Worm (Caenorhabditis elegans) whole organism, L4 larva: ENCODE data around the gene fipr-4.

Experiments used
- D1046.2 ChIP-seq: fragments of 200-800 bp; sonication (Bioruptor generic); IDR thresholded peaks from 2 replicates; pipeline ENCODE4 v1.3.6; 2022; ENCODE audit warnings: missing genetic modification characterization, missing compliant biosample characterization
- F26F4.8 ChIP-seq: fragments of 200-800 bp; sonication (Bioruptor generic); conservative IDR thresholded peaks from 2 replicates; pipeline ENCODE4 v1.3.6; 2022; ENCODE audit warnings: missing genetic modification characterization, missing compliant biosample characterization
- T20F7.1 ChIP-seq: fragments of 200-800 bp; sonication (Bioruptor generic); optimal IDR thresholded peaks from 2 replicates; lab custom pipeline; 2018; ENCODE audit warnings: mild to moderate bottlenecking, missing genetic modification characterization, missing compliant biosample characterization
- T26A8.4 ChIP-seq: fragments of 200-800 bp; sonication (Bioruptor generic); IDR thresholded peaks from 2 replicates; pipeline ENCODE4 v1.3.6; 2022; ENCODE audit warnings: missing genetic modification characterization, missing compliant biosample characterization
- ZK337.2 ChIP-seq: fragments of 200-800 bp; sonication (Bioruptor generic); IDR thresholded peaks from 2 replicates; pipeline ENCODE4 v1.3.6; 2022; ENCODE audit warnings: missing genetic modification reagents, missing genetic modification characterization, missing compliant biosample characterization
- ceh-28 ChIP-seq: fragments of 150-350 bp; optimal IDR thresholded peaks from 2 replicates; lab custom pipeline; 2014; ENCODE audit warnings: missing biosample characterization, missing genetic modification reagents, missing genetic modification characterization
- ceh-44 ChIP-seq: fragments of 200-800 bp; sonication (Bioruptor generic); IDR thresholded peaks from 2 replicates; pipeline ENCODE4 v1.3.6; 2022; ENCODE audit warnings: missing genetic modification reagents, missing genetic modification characterization, missing compliant biosample characterization
- ces-1 ChIP-seq: fragments of 150-350 bp; sonication (generic microtip); optimal IDR thresholded peaks from 4 replicates; lab custom pipeline; 2014; ENCODE audit warnings: missing biosample characterization, missing genetic modification reagents, missing genetic modification characterization
- cey-2 ChIP-seq: sonication (generic microtip); optimal IDR thresholded peaks from 3 replicates; lab custom pipeline; 2017; ENCODE audit warnings: missing genetic modification characterization, mild to moderate bottlenecking, missing compliant biosample characterization, antibody characterized with exemption, borderline replicate concordance; ENCODE audit not compliant: insufficient read depth
- ctbp-1 ChIP-seq: fragments of 200-800 bp; sonication (Bioruptor generic); IDR thresholded peaks from 2 replicates; pipeline ENCODE4 v1.3.6; 2022; ENCODE audit warnings: missing genetic modification reagents, missing genetic modification characterization, missing compliant biosample characterization
- daf-16 ChIP-seq, 3 experiments: sonication (generic microtip); optimal IDR thresholded peaks; 2 replicates each; lab custom pipeline; 2016 to 2017; ENCODE audit warnings: missing genetic modification characterization in 3 of 3, missing genetic modification reagents in 3 of 3, mild to moderate bottlenecking in 2 of 3, missing compliant biosample characterization in 2 of 3, missing biosample characterization in 1 of 3, moderate library complexity in 1 of 3
- dmd-6 ChIP-seq: fragments of 200-800 bp; sonication (Bioruptor generic); IDR thresholded peaks from 2 replicates; pipeline ENCODE4 v1.3.6; 2022; ENCODE audit warnings: missing genetic modification reagents, missing genetic modification characterization, missing compliant biosample characterization
- dmd-9 ChIP-seq: fragments of 200-800 bp; sonication (Bioruptor generic); IDR thresholded peaks from 2 replicates; pipeline ENCODE4 v1.3.6; 2022; ENCODE audit warnings: missing genetic modification reagents, missing genetic modification characterization, missing compliant biosample characterization
- duxl-1 ChIP-seq: sonication (generic microtip); optimal IDR thresholded peaks from 2 replicates; lab custom pipeline; 2016; ENCODE audit warnings: mild to moderate bottlenecking, missing genetic modification characterization, moderate library complexity, missing compliant biosample characterization; ENCODE audit not compliant: poor library complexity
- dve-1 ChIP-seq: sonication (generic microtip); optimal IDR thresholded peaks from 2 replicates; lab custom pipeline; 2017; ENCODE audit warnings: antibody characterized with exemption, mild to moderate bottlenecking, missing genetic modification characterization, missing compliant biosample characterization; ENCODE audit not compliant: insufficient read depth
- hif-1 ChIP-seq, 2 experiments: sonication (generic microtip); optimal IDR thresholded peaks; 2 replicates each; lab custom pipeline; 2016 to 2017; ENCODE audit warnings: missing compliant biosample characterization in 2 of 2, missing genetic modification characterization in 2 of 2, missing genetic modification reagents in 2 of 2, missing genotype in 2 of 2, mild to moderate bottlenecking in 1 of 2
- hlh-11 ChIP-seq: fragments of 200-800 bp; sonication (Bioruptor generic); optimal IDR thresholded peaks from 2 replicates; lab custom pipeline; 2018; ENCODE audit warnings: mild to moderate bottlenecking, missing genetic modification characterization, missing compliant biosample characterization
- hlh-30 ChIP-seq: sonication (generic microtip); optimal IDR thresholded peaks from 2 replicates; lab custom pipeline; 2017; ENCODE audit warnings: antibody characterized with exemption, mild to moderate bottlenecking, missing genetic modification characterization, missing compliant biosample characterization; ENCODE audit not compliant: insufficient read depth
- lin-1 ChIP-seq: fragments of 200-800 bp; sonication (Bioruptor generic); IDR thresholded peaks from 2 replicates; pipeline ENCODE4 v1.3.6; 2022; ENCODE audit warnings: missing genetic modification reagents, missing genetic modification characterization, missing compliant biosample characterization
- lin-13 ChIP-seq: fragments of 150-350 bp; optimal IDR thresholded peaks from 2 replicates; lab custom pipeline; 2014; ENCODE audit warnings: missing biosample characterization, missing genetic modification reagents, missing genetic modification characterization
- lin-15B ChIP-seq: fragments of 150-350 bp; sonication (generic microtip); optimal IDR thresholded peaks from 3 replicates; lab custom pipeline; 2014; ENCODE audit warnings: missing biosample characterization, missing genetic modification characterization
- lir-3 ChIP-seq: sonication (generic microtip); optimal IDR thresholded peaks from 2 replicates; lab custom pipeline; 2016; ENCODE audit warnings: mild to moderate bottlenecking, missing genetic modification characterization, missing compliant biosample characterization
- lsy-2 ChIP-seq, 2 experiments: fragments of 150-350 bp in 1 of 2; sonication (generic microtip) in 1 of 2; optimal IDR thresholded peaks; 2 replicates each; lab custom pipeline; 2014 to 2017; ENCODE audit warnings: missing biosample characterization in 2 of 2, missing genetic modification characterization in 2 of 2
- madf-5 ChIP-seq, 2 experiments: fragments of 200-800 bp; sonication (Bioruptor generic); IDR thresholded peaks; 2 replicates each; pipeline ENCODE4 v1.3.6; 2022; ENCODE audit warnings: missing compliant biosample characterization in 2 of 2, missing genetic modification characterization in 2 of 2
- mdl-1 ChIP-seq, 2 experiments: fragments of 150-350 bp in 1 of 2; sonication (generic microtip) in 1 of 2; optimal IDR thresholded peaks; 2 replicates each; lab custom pipeline; 2014 to 2017; ENCODE audit warnings: missing biosample characterization in 2 of 2, missing genetic modification characterization in 2 of 2
- mdt-29 ChIP-seq: fragments of 200-800 bp; sonication (Bioruptor generic); IDR thresholded peaks from 2 replicates; pipeline ENCODE4 v1.3.6; 2022; ENCODE audit warnings: missing genetic modification reagents, missing genetic modification characterization, missing compliant biosample characterization
- mep-1 ChIP-seq: fragments of 150-350 bp; sonication (generic microtip); optimal IDR thresholded peaks from 3 replicates; lab custom pipeline; 2014; ENCODE audit warnings: missing biosample characterization, missing genetic modification characterization
- mes-2 ChIP-seq: sonication (generic microtip); optimal IDR thresholded peaks from 2 replicates; lab custom pipeline; 2016; ENCODE audit warnings: missing genotype, mild to moderate bottlenecking, missing genetic modification characterization, missing compliant biosample characterization; ENCODE audit not compliant: poor library complexity, severe bottlenecking
- nhr-25 ChIP-seq: sonication (generic microtip); optimal IDR thresholded peaks from 2 replicates; lab custom pipeline; 2017; ENCODE audit warnings: missing genetic modification characterization, mild to moderate bottlenecking, missing compliant biosample characterization, antibody characterized with exemption, moderate library complexity, borderline replicate concordance; ENCODE audit not compliant: insufficient read depth
- nhr-28 ChIP-seq: fragments of 150-350 bp; optimal IDR thresholded peaks from 2 replicates; lab custom pipeline; 2014; ENCODE audit warnings: missing biosample characterization, missing genetic modification characterization
- nhr-48 ChIP-seq: sonication (generic microtip); optimal IDR thresholded peaks from 2 replicates; lab custom pipeline; 2016; ENCODE audit warnings: mild to moderate bottlenecking, missing genetic modification characterization, missing compliant biosample characterization
- pqm-1 ChIP-seq: sonication (generic microtip); optimal IDR thresholded peaks from 2 replicates; lab custom pipeline; 2017; ENCODE audit warnings: missing biosample characterization, missing genetic modification characterization
- sdz-12 ChIP-seq: fragments of 200-800 bp; sonication (Bioruptor generic); optimal IDR thresholded peaks from 2 replicates; lab custom pipeline; 2018; ENCODE audit warnings: mild to moderate bottlenecking, missing genetic modification characterization, missing compliant biosample characterization
- set-16 ChIP-seq: fragments of 200-800 bp; sonication (Bioruptor generic); IDR thresholded peaks from 2 replicates; pipeline ENCODE4 v1.3.6; 2022; ENCODE audit warnings: missing genetic modification reagents, missing genetic modification characterization, missing compliant biosample characterization
- snpc-1.2 ChIP-seq: fragments of 200-800 bp; sonication (Bioruptor generic); IDR thresholded peaks from 2 replicates; pipeline ENCODE4 v1.3.6; 2022; ENCODE audit warnings: missing genetic modification reagents, missing genetic modification characterization, missing compliant biosample characterization
- unc-39 ChIP-seq: sonication (generic microtip); optimal IDR thresholded peaks from 2 replicates; lab custom pipeline; 2017; ENCODE audit warnings: missing biosample characterization, missing genetic modification characterization
- unc-62 ChIP-seq, 3 experiments: fragments of 150-350 bp in 1 of 3; sonication (generic microtip); optimal IDR thresholded peaks in 2 of 3; peaks in 1 of 3; 1 replicate in 1 of 3; 2 replicates in 2 of 3; lab custom pipeline; 2014 to 2017; ENCODE audit warnings: missing biosample characterization in 3 of 3, missing genetic modification characterization in 3 of 3, missing genetic modification reagents in 3 of 3, missing genotype in 1 of 3
- vab-7 ChIP-seq: fragments of 200-800 bp; sonication (Bioruptor generic); IDR thresholded peaks from 2 replicates; pipeline ENCODE4 v1.3.6; 2022; ENCODE audit warnings: missing genetic modification reagents, missing genetic modification characterization, missing compliant biosample characterization
- zfp-2 ChIP-seq: sonication (generic microtip); optimal IDR thresholded peaks from 2 replicates; lab custom pipeline; 2016; ENCODE audit warnings: mild to moderate bottlenecking, missing genetic modification characterization, missing compliant biosample characterization
- zfp-3 ChIP-seq: fragments of 200-800 bp; sonication (Bioruptor generic); conservative IDR thresholded peaks from 2 replicates; pipeline ENCODE4 v1.3.6; 2022; ENCODE audit warnings: missing genetic modification reagents, missing genetic modification characterization, missing compliant biosample characterization

The fipr-4 gene

DNA sequence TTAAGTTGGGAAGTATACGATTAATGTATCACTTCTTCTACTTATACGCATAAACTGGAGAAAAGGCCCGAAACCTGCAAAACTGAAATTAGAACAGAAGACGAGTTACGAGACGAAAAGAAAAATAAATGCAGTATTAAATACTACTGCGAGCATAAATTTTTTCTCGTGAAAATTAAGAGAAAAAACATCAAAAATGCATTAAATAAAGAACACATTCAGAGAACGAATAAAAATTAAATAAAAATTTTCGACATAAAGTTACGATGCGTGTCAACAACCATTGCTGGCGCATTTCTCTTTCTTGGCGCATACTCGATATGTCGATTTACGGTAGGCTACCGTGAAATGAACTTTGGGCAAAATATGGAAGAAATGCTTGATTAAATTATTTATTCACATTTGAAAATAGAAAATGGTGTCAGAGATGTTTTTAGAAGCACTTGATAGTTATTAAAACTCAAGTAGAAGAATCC, 23.4 kb downstream of the fipr-4 start, which contains the start of the genes ZK856.19 and ZK856.11 (continued):
- TF ChIP-seq mdl-1 (tag; optimal IDR thresholded peaks at IDR 0.05; lab: Kevin White, UChicago): no peak
- TF ChIP-seq dmd-6 (GFP tag; lab: Robert Waterston, UW): peak; percentile 42; the same call in 1 of the 2 replicates
- TF ChIP-seq madf-5 (GFP tag; IDR thresholded peaks at IDR 0.05; lab: Robert Waterston, UW): no peak
- peak; percentile 57 for TF ChIP-seq mep-1
- no peak for TF ChIP-seq unc-39 (tag; lab: Kevin White, UChicago)
- TF ChIP-seq zfp-2 (tag; lab: Kevin White, UChicago): no peak
- TF ChIP-seq snpc-1.2 (GFP tag; lab: Robert Waterston, UW): no peak
- TF ChIP-seq sdz-12 (GFP tag; lab: Kevin White, UChicago): no peak
- no peak for TF ChIP-seq vab-7 (GFP tag; lab: Robert Waterston, UW)
- TF ChIP-seq lir-3: no peak
- no peak for TF ChIP-seq hif-1 (tag; optimal IDR thresholded peaks at IDR 0.05; lab: Kevin White, UChicago)
- TF ChIP-seq ceh-44: no peak
- no peak for TF ChIP-seq T26A8.4 (GFP tag; lab: Robert Waterston, UW)
- peak; percentile 40 for TF ChIP-seq nhr-48 (tag; lab: Kevin White, UChicago)
- TF ChIP-seq unc-62 (GFP tag; optimal IDR thresholded peaks at IDR 0.05 in 1 of 2; lab: Kevin White, UChicago): no peak
- TF ChIP-seq unc-62 (tag; optimal IDR thresholded peaks at IDR 0.05; lab: Kevin White, UChicago): no peak
- TF ChIP-seq ctbp-1 (GFP tag; lab: Robert Waterston, UW): no peak
- TF ChIP-seq F26F4.8 (GFP tag; lab: Robert Waterston, UW): no peak
- TF ChIP-seq lin-13 (GFP tag; lab: Kevin White, UChicago): no peak
- no peak for TF ChIP-seq zfp-3 (GFP tag; lab: Robert Waterston, UW)
- TF ChIP-seq T20F7.1 (GFP tag; lab: Kevin White, UChicago): peak; percentile 42
- TF ChIP-seq dve-1 (tag; lab: Kevin White, UChicago): peak; percentile 44
- TF ChIP-seq D1046.2 (GFP tag; lab: Robert Waterston, UW): no peak
- no peak for TF ChIP-seq ZK337.2 (GFP tag; lab: Robert Waterston, UW)
- TF ChIP-seq set-16 (GFP tag; lab: Robert Waterston, UW): no peak
- TF ChIP-seq dmd-9: no peak
- no peak for TF ChIP-seq lin-15B (tag; lab: Kevin White, UChicago)
- TF ChIP-seq mdt-29 (GFP tag; lab: Robert Waterston, UW): no peak

DNA sequence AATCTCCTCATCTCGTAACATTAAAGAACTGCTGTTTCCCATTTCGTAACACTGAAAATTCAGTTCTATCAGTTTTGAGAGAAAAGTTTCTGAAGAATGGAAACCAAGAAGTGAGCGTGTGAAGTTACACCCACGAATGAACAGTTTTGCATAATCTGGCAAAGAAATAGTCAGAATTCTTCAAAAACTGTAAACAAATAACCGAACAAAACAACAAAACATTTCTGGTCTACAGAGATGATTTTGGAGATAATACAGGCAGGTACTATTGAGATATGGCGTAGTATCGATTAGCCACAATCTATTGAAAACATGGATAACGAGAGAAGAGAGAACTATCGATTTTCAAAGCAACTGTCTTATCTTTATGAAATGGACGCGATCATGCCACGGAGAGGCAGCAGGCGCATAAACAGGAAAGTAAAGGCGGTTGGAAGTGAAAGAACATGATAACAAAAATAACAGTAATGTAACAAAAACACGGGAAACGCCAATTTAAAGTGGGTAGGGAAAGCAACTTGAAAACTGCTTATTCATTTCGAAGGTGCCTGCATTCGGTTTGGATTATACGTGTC, 24.7 kb downstream of the fipr-4 start, which contains the start of gene chpf-1:
Gene chpf-1, minus strand, starts transcription at position 51 of the 575 bp plus-strand sequence.
- peak; percentile 69 for TF ChIP-seq hlh-11 (tag; lab: Kevin White, UChicago)
- TF ChIP-seq dve-1 (tag; lab: Kevin White, UChicago): peak; percentile 60
- TF ChIP-seq cey-2 (tag; lab: Kevin White, UChicago): no peak
- TF ChIP-seq ces-1 (GFP tag; lab: Kevin White, UChicago): no peak
- TF ChIP-seq hlh-30 (tag; lab: Kevin White, UChicago): peak; percentile 39
- TF ChIP-seq nhr-28 (tag; lab: Kevin White, UChicago): peak; percentile 81
- peak; percentile 29 for TF ChIP-seq mes-2
- peak in 1 of 2 experiments; percentile 23 for TF ChIP-seq lsy-2 (tag; optimal IDR thresholded peaks at IDR 0.05; lab: Kevin White, UChicago)
- TF ChIP-seq dmd-6 (GFP tag; lab: Robert Waterston, UW): peak; percentile 33; the same call in 1 of the 2 replicates
- TF ChIP-seq mdl-1 (tag; optimal IDR thresholded peaks at IDR 0.05; lab: Kevin White, UChicago): peak in 1 of 2 experiments; percentile 46
- TF ChIP-seq nhr-25 (tag; lab: Kevin White, UChicago): peak; percentile 23
- TF ChIP-seq lin-15B (tag; lab: Kevin White, UChicago): no peak
- TF ChIP-seq duxl-1 (tag; lab: Kevin White, UChicago): peak; percentile 26
- no peak for TF ChIP-seq daf-16 (GFP tag; optimal IDR thresholded peaks at IDR 0.05; lab: Kevin White, UChicago)
- peak; percentile 92 for TF ChIP-seq daf-16 (tag; optimal IDR thresholded peaks at IDR 0.05; lab: Kevin White, UChicago)
- TF ChIP-seq T20F7.1 (GFP tag; lab: Kevin White, UChicago): peak; percentile 23
- TF ChIP-seq ceh-28 (tag; lab: Kevin White, UChicago): peak; percentile 64
- peak; percentile 84 for TF ChIP-seq pqm-1 (tag; lab: Kevin White, UChicago)
- peak; percentile 14 for TF ChIP-seq mep-1
- no peak for TF ChIP-seq vab-7 (GFP tag; lab: Robert Waterston, UW)
- 0 out of 2 replicates have a peak, but pooled peaks have one; percentile 42 for TF ChIP-seq lin-1 (GFP tag; lab: Robert Waterston, UW)
